Fruit fly (Drosophila melanogaster): Measurements from ENCODE around the gene CG14007.

Gene CG14007

DNA sequence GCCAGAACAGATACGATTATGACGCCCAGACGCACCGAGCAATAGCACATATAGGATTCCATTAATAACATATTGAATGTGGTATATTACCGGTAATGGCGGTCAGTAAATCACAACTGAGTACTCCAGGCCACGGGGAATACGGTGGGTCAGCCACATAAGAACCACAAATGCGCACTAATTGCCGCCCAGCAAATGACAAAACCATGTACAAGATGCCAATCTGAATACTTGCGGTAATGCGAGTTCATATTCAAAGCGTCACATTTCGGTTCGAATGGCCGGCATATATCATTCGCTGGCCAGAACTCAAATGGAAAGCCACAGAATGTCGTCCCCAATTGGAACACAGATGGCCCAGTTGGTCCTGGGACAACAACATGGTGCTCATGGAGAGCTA is at the start of gene CG14007, which contains the start of gene CG34011:
CG14007 (minus strand) TSS at position 101 of the 400 bp plus-strand sequence.
CG34011 (plus strand) TSS at position 122 of the 400 bp plus-strand sequence.
- TF ChIP-seq CG14711 (tag; optimal IDR thresholded peaks at IDR 0.05) (no peak), CG11617 (GFP tag; optimal IDR thresholded peaks at IDR 0.05) (no peak), Mnt (GFP tag; optimal IDR thresholded peaks at IDR 0.05) (no peak), cic (GFP tag; optimal IDR thresholded peaks at IDR 0.05) (no peak), cnc (optimal IDR thresholded peaks at IDR 0.05) (no peak), CG7101 (tag; optimal IDR thresholded peaks at IDR 0.05) (no peak), Hr96 (GFP tag; optimal IDR thresholded peaks at IDR 0.05) (no peak), ovo (GFP tag; optimal IDR thresholded peaks at IDR 0.05) (no peak), CG12768 (GFP tag; optimal IDR thresholded peaks at IDR 0.05) (no peak), CG7045 (GFP tag; optimal IDR thresholded peaks at IDR 0.05) (no peak), CG33017 (tag; optimal IDR thresholded peaks at IDR 0.05) (no peak)

DNA sequence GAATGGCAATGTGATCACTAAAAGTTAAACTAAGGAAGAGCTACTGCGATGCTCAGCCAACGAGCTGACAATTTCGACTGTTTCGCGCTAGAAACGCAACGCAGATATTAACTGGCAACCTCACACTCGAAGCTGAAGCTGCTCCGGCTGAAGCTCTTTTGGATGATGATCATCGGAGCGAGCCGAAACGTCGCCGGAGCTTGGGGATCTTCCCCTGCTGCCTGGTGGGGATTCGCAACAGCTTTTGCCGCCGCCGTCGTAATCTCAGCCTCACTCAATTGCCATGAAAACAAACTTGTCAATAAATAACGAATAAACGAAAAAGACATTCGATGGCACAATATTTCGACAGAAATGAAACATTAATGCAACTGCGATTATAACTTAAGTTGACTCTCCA is 49.6 kb upstream of the CG14007 start, which contains the start of gene obst-E:
obst-E (minus strand) TSS at position 101 of the 400 bp plus-strand sequence.
- TF ChIP-seq pad (GFP tag; optimal IDR thresholded peaks at IDR 0.05), result no peak
- no peak for TF ChIP-seq Crg-1 (GFP tag; optimal IDR thresholded peaks at IDR 0.05)
- no peak for TF ChIP-seq CG11617 (GFP tag; optimal IDR thresholded peaks at IDR 0.05)
- no peak for TF ChIP-seq ovo (GFP tag; optimal IDR thresholded peaks at IDR 0.05)
- no peak for TF ChIP-seq Hr96 (GFP tag; optimal IDR thresholded peaks at IDR 0.05)
- no peak for TF ChIP-seq Clk (GFP tag; optimal IDR thresholded peaks at IDR 0.05)
- no peak for TF ChIP-seq kay (GFP tag; ENCODE audit: borderline replicate concordance)

DNA sequence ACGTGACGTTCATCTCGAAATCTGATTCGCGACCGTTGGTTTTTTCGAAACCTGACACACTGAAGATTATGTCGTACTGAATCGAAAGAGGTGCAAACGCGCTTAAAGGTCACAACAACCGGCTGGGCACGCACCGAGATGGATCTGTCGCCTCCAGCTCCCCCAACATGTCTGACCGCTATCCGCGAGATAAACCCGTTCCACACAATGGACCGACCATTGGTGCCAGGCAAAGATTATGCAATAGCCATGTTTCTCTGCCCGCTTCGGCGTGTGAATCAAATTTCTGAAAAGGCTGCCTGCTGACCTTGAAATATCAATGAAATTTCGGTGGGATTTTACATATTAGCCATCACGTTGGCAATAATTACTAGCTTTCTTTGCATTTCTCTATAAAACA is 48.7 kb upstream of the CG14007 start:
- no peak for TF ChIP-seq cnc (optimal IDR thresholded peaks at IDR 0.05)
- no peak for TF ChIP-seq Clk (GFP tag; optimal IDR thresholded peaks at IDR 0.05)
- TF ChIP-seq CG1620 (GFP tag; optimal IDR thresholded peaks at IDR 0.05), result no peak
- TF ChIP-seq CG14711 (tag; optimal IDR thresholded peaks at IDR 0.05), result no peak
- TF ChIP-seq Mnt (GFP tag; optimal IDR thresholded peaks at IDR 0.05), result no peak
- no peak for TF ChIP-seq Hr96 (GFP tag; optimal IDR thresholded peaks at IDR 0.05)
- TF ChIP-seq tj (GFP tag; optimal IDR thresholded peaks at IDR 0.05), result no peak
- TF ChIP-seq bab1 (GFP tag; optimal IDR thresholded peaks at IDR 0.05), result no peak
- no peak for TF ChIP-seq CG5204 (GFP tag; optimal IDR thresholded peaks at IDR 0.05)
- TF ChIP-seq CG11617 (GFP tag; optimal IDR thresholded peaks at IDR 0.05), result no peak
- TF ChIP-seq CG7045 (GFP tag; optimal IDR thresholded peaks at IDR 0.05), result no peak
- no peak for TF ChIP-seq cic (GFP tag; optimal IDR thresholded peaks at IDR 0.05)
- no peak for TF ChIP-seq toe (GFP tag; optimal IDR thresholded peaks at IDR 0.05)
- TF ChIP-seq pad (GFP tag; optimal IDR thresholded peaks at IDR 0.05), result no peak

DNA sequence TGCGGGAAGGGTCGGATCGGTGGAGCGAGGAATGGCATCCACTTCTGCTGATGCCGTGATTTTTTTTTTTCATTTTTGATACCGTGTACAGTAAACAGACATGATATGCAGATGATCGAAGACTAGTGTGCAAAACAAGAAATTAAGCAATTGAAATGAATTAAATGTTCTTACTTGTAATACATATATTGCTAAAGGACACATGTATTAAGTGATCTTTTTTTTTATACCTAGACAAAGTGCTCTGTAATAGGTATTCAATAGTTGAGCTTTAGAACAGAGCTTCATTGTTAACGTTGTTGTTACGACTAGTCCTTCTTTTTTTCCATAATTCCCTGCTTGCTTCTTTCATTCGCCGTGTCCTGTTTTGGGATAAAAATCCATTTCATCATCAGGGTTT is 35.0 kb upstream of the CG14007 start:
- no peak for TF ChIP-seq cnc (optimal IDR thresholded peaks at IDR 0.05)
- TF ChIP-seq pad (GFP tag; optimal IDR thresholded peaks at IDR 0.05), result no peak
- no peak for TF ChIP-seq tj (GFP tag; optimal IDR thresholded peaks at IDR 0.05)
- no peak for TF ChIP-seq cic (GFP tag; optimal IDR thresholded peaks at IDR 0.05)
- no peak for TF ChIP-seq CG33017 (tag; optimal IDR thresholded peaks at IDR 0.05)
- TF ChIP-seq CG7045 (GFP tag; optimal IDR thresholded peaks at IDR 0.05), result no peak
- TF ChIP-seq Mnt (GFP tag; optimal IDR thresholded peaks at IDR 0.05), result no peak
- no peak for TF ChIP-seq Hr96 (GFP tag; optimal IDR thresholded peaks at IDR 0.05)
- no peak for TF ChIP-seq CG7101 (tag; optimal IDR thresholded peaks at IDR 0.05)
- no peak for TF ChIP-seq CG11617 (GFP tag; optimal IDR thresholded peaks at IDR 0.05)
- no peak for TF ChIP-seq CG12768 (GFP tag; optimal IDR thresholded peaks at IDR 0.05)
- no peak for TF ChIP-seq bab1 (GFP tag; optimal IDR thresholded peaks at IDR 0.05)
- TF ChIP-seq CG1620 (GFP tag; optimal IDR thresholded peaks at IDR 0.05), result no peak

DNA sequence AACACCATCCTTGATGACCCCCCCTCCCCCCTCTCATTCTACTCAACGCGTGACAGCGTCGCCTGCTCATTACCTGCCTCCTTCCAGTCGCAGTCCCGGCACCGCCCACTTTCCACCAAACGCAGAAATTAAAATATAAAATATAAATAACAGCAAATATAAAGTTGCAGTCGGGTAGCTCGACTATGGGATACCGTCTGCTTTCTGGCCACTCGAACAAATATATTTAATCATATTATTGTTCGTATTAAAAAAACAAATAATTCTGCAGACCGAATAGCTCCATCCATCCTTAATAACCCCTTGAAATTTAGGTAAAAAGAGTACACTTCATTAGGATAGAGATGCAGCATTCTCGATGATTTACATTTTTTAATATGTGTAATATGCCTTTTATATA is 31.7 kb upstream of the CG14007 start:
- TF ChIP-seq Crg-1 (GFP tag; optimal IDR thresholded peaks at IDR 0.05) (no peak), cnc (optimal IDR thresholded peaks at IDR 0.05) (no peak), bab1 (GFP tag; optimal IDR thresholded peaks at IDR 0.05) (no peak), CG7101 (tag; optimal IDR thresholded peaks at IDR 0.05) (no peak), CG7045 (GFP tag; optimal IDR thresholded peaks at IDR 0.05) (no peak), kay (GFP tag; ENCODE audit: borderline replicate concordance) (no peak), Clk (GFP tag; optimal IDR thresholded peaks at IDR 0.05) (no peak), ovo (GFP tag; optimal IDR thresholded peaks at IDR 0.05) (no peak), Hr96 (GFP tag; optimal IDR thresholded peaks at IDR 0.05) (no peak), CG12768 (GFP tag; optimal IDR thresholded peaks at IDR 0.05) (no peak), cic (GFP tag; optimal IDR thresholded peaks at IDR 0.05) (no peak), CG1620 (GFP tag; optimal IDR thresholded peaks at IDR 0.05) (no peak), tj (GFP tag; optimal IDR thresholded peaks at IDR 0.05) (no peak), CG33017 (tag; optimal IDR thresholded peaks at IDR 0.05) (no peak), Mnt (GFP tag; optimal IDR thresholded peaks at IDR 0.05) (no peak), CG11617 (GFP tag; optimal IDR thresholded peaks at IDR 0.05) (no peak)

DNA sequence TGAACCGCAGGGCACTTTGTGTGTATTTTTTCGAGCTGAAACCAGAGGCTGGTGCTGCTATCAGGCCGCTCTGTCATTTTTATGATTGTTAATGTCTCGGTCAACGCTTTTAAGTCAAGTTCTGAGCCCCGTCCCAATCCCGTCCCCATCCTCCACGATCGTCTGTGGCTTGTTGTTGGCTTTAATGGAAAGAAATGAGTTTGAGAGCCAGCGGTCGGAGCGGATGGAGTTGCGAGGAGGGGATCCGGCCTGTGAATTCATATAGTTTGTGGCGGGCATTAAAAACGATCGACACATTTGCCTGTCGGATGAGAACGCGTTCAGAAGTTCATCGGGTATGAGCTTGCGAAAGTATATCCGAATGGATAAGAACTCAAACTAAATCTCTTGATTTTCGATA is 29.4 kb upstream of the CG14007 start, which contains the start of gene CG11029:
CG11029 (plus strand) TSS at position 301 of the 400 bp plus-strand sequence.
- no peak for TF ChIP-seq ovo (GFP tag; optimal IDR thresholded peaks at IDR 0.05)
- TF ChIP-seq CG5204 (GFP tag; optimal IDR thresholded peaks at IDR 0.05), result no peak
- no peak for TF ChIP-seq CG11617 (GFP tag; optimal IDR thresholded peaks at IDR 0.05)
- TF ChIP-seq CG33017 (tag; optimal IDR thresholded peaks at IDR 0.05), result no peak

DNA sequence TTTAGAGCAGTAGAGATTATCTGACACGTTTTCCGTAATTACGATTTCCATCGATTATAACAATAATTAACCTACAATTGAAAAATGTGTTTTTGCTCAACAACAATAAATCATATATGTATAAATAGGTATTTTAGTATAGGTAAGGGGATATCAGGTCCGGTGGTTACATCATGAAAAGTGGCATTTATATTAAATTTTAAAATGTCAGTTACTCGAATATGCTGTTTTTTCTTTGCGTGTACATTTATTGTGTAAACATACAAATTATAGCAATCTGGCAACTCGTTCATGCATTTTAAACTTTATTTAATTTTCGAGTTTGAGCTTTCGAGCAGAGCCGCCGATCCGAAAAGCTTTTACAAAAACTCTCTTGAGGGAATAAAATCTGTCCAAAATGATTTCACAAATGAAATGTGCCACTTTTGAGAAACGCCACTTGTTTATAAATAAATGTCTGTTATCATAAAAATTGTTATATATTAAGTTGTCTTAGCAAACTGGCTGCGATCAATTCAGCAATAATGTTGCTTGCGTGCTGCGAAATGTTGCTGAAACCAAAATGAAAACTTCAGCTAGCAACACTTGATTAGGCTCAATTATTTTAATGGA is 27.2 kb upstream of the CG14007 start:
- TF ChIP-seq cnc (optimal IDR thresholded peaks at IDR 0.05) (no peak), kay (GFP tag; ENCODE audit: borderline replicate concordance) (peak; percentile 88)

All from whole organism, adult.